Worm (Caenorhabditis elegans): ENCODE data around the gene srg-7.

The srg-7 gene

ce11 chrIII:6261985-6262384 lies 6.0 kb downstream of the srg-7 start, which contains the start of gene srg-4:
TSS of gene srg-4 (minus strand) at chrIII:6262085.
- TF ChIP-seq nhr-48 (tag; optimal IDR thresholded peaks at IDR 0.05): no peak
- TF ChIP-seq F49E8.2 (tag; optimal IDR thresholded peaks at IDR 0.05; ENCODE audit: borderline replicate concordance): no peak
- no peak for TF ChIP-seq zip-2 (tag; optimal IDR thresholded peaks at IDR 0.05)
- TF ChIP-seq arid-1 (GFP tag; conservative IDR thresholded peaks at IDR 0.05): no peak
- no peak for TF ChIP-seq ceh-20 (GFP tag; IDR thresholded peaks at IDR 0.05)

DNA sequence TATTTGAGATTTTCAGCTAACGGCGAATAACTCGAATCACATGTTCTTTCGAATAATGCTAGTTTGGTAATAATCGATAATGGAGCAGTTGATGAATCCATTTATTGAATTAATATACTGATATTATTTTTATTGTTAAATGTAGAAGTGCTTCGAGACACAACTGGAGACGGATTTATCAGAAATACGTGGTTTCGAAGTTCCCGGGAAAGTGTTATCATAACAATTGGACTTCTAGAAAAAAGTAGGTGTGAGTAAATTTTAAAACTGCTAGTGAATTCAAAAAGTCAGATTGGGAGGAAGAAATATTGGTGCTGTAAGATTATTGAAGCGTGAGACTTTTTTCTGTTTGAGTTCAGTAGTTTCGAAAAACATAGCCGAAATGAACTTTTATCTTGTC lies 7.8 kb downstream of the srg-7 start, which contains the start of gene srg-2:
TSS of gene srg-2 (minus strand) at position 101 of the 400 bp plus-strand sequence.
- TF ChIP-seq R02D3.7 (tag; optimal IDR thresholded peaks at IDR 0.05) (no peak), fos-1 (tag; optimal IDR thresholded peaks at IDR 0.05) (no peak), nhr-237 (tag; optimal IDR thresholded peaks at IDR 0.05) (no peak), F44E2.7 (GFP tag; IDR thresholded peaks at IDR 0.05) (no peak), daf-12 (tag; optimal IDR thresholded peaks at IDR 0.05) (no peak), tra-1 (GFP tag; IDR thresholded peaks at IDR 0.05) (no peak), snpc-1.2 (GFP tag; IDR thresholded peaks at IDR 0.05) (no peak), lir-3 (tag; optimal IDR thresholded peaks at IDR 0.05) (no peak), spr-3 (GFP tag; optimal IDR thresholded peaks at IDR 0.05) (no peak), nhr-111 (GFP tag; optimal IDR thresholded peaks at IDR 0.05) (no peak), lin-15B (tag; optimal IDR thresholded peaks at IDR 0.05) (no peak), ces-1 (GFP tag; optimal IDR thresholded peaks at IDR 0.05) (no peak), ceh-20 (GFP tag; IDR thresholded peaks at IDR 0.05) (no peak)

DNA sequence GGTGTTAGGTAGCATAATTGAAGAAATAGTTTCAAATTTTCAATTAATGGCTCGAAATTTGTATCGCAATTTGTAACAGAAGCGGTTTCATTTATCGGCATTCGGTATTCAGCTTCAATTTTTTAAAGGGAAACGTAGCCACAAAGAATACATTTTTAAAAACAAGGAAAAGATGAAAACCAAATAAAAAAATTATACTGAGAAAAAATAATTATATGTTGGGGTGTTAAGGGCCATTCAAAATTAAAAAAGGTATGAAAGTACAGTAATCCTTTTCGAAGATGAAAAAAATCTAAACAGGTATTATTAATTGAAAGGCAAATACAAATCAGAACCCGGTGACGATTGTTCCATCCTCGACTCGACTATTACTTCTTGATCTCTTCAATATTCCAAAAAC lies 9.7 kb downstream of the srg-7 start, which contains the start of gene srg-1:
TSS of gene srg-1 (minus strand) at position 101 of the 400 bp plus-strand sequence.
- TF ChIP-seq F26F4.8 (GFP tag; conservative IDR thresholded peaks at IDR 0.05): no peak
- TF ChIP-seq ceh-20 (GFP tag; IDR thresholded peaks at IDR 0.05): no peak
- TF ChIP-seq mes-2 (tag; optimal IDR thresholded peaks at IDR 0.05; ENCODE audit: poor library complexity, severe bottlenecking): no peak
- TF ChIP-seq pha-4 (GFP tag; IDR thresholded peaks at IDR 0.05): no peak
- no peak for TF ChIP-seq pha-4 (tag; optimal IDR thresholded peaks at IDR 0.05)
- TF ChIP-seq tra-1 (GFP tag; IDR thresholded peaks at IDR 0.05): no peak
- TF ChIP-seq ZK337.2 (GFP tag; IDR thresholded peaks at IDR 0.05): no peak

- TF ChIP-seq dpl-1 (GFP tag; optimal IDR thresholded peaks at IDR 0.05) (no peak), ztf-7 (tag; optimal IDR thresholded peaks at IDR 0.05) (no peak), snpc-1.2 (GFP tag; IDR thresholded peaks at IDR 0.05) (no peak), F37D6.2 (tag; optimal IDR thresholded peaks at IDR 0.05) (no peak), daf-16 (GFP tag; optimal IDR thresholded peaks at IDR 0.05) (no peak), daf-16 (tag; optimal IDR thresholded peaks at IDR 0.05) (no peak), rbr-2 (tag; optimal IDR thresholded peaks at IDR 0.05) (no peak), duxl-1 (tag; optimal IDR thresholded peaks at IDR 0.05; ENCODE audit: poor library complexity) (no peak), nhr-48 (tag; optimal IDR thresholded peaks at IDR 0.05) (no peak), lin-13 (GFP tag; optimal IDR thresholded peaks at IDR 0.05) (no peak), hlh-30 (tag; optimal IDR thresholded peaks at IDR 0.05; ENCODE audit: insufficient read depth) (no peak)
These were observed 11.3 kb downstream of the srg-7 start, which contains the start of gene srg-9 for ce11 chrIII:6256675-6257074. TSS of gene srg-9 (minus strand) at chrIII:6256775.

DNA sequence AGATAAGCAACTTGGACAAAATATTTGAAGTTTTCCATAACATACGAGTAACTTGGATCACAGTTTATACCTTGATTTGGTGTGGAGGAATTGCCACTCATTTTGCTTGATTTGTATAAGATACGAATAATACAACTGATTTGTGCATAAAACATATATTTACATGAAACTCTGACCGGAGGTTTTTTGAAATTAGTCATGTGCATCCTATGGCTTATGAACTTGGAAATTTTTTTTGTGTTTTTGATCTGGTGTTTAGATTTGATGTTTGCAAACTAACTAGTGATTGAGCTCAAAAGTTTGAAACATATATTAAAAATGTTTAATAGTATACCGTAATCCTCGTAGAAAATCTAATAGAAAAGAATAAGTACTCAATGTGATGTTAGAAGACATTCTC lies 13.2 kb downstream of the srg-7 start, which contains the start of gene srg-8:
TSS of gene srg-8 (minus strand) at position 101 of the 400 bp plus-strand sequence.
- TF ChIP-seq vab-7 (GFP tag; IDR thresholded peaks at IDR 0.05): no peak
- no peak for TF ChIP-seq tag-97 (GFP tag; IDR thresholded peaks at IDR 0.05)
- no peak for TF ChIP-seq ceh-44 (GFP tag; IDR thresholded peaks at IDR 0.05)
- TF ChIP-seq dmd-8 (GFP tag; IDR thresholded peaks at IDR 0.05): no peak
- TF ChIP-seq F37D6.2 (tag; optimal IDR thresholded peaks at IDR 0.05): no peak
- TF ChIP-seq skn-1 (tag; optimal IDR thresholded peaks at IDR 0.05): no peak
